Fruit fly (Drosophila melanogaster) whole organism: ENCODE measurements around the gene Bre1.

Experiments
- Dll ChIP-seq: fragments of >200 bp; optimal IDR thresholded peaks from 2 replicates; lab custom pipeline; 2017
- pan ChIP-seq: fragments of >200 bp; optimal IDR thresholded peaks from 2 replicates; lab custom pipeline; 2017
- psq ChIP-seq: fragments of >200 bp; optimal IDR thresholded peaks from 2 replicates; lab custom pipeline; 2017
- usp ChIP-seq: fragments of >200 bp; optimal IDR thresholded peaks from 2 replicates; lab custom pipeline; 2017; ENCODE audit warnings: missing biosample characterization, missing genetic modification characterization, mixed read lengths

dm6 chr3L:5793967-5794366 lies at the start of gene Bre1:
- TF ChIP-seq pan = no peak
- TF ChIP-seq Dll (lab: Kevin White, UChicago) = no peak
- no peak for TF ChIP-seq usp (GFP tag; lab: Kevin White, UChicago)
- no peak for TF ChIP-seq psq (lab: Kevin White, UChicago)
